Worm (Caenorhabditis elegans): ENCODE measurements around the gene ins-1.
A peak's percentile ranks its signal among the peaks of the same experiment; 100 is the strongest.

Gene ins-1

ce11 chrIV:10398244-10398643 is 38.3 kb upstream of the ins-1 start:
- TF ChIP-seq lsy-2 (tag; optimal IDR thresholded peaks at IDR 0.05) (peak in 1 of 2 experiments; percentile 6), sma-9 (GFP tag; optimal IDR thresholded peaks at IDR 0.05) (peak; percentile 13), sma-9 (tag; optimal IDR thresholded peaks at IDR 0.05) (no peak), peb-1 (tag; optimal IDR thresholded peaks at IDR 0.05) (no peak), unc-55 (GFP tag; optimal IDR thresholded peaks at IDR 0.05) (no peak), egl-27 (tag; optimal IDR thresholded peaks at IDR 0.05) (no peak), C34F6.9 (tag; optimal IDR thresholded peaks at IDR 0.05) (peak; percentile 15), nhr-129 (tag; optimal IDR thresholded peaks at IDR 0.05) (no peak), mdl-1 (tag; optimal IDR thresholded peaks at IDR 0.05) (no peak), aly-2 (tag; optimal IDR thresholded peaks at IDR 0.05) (no peak), sem-4 (tag; optimal IDR thresholded peaks at IDR 0.05) (peak; percentile 36), mbf-1 (tag; optimal IDR thresholded peaks at IDR 0.05) (no peak), lin-11 (tag; optimal IDR thresholded peaks at IDR 0.05) (no peak)

- TF ChIP-seq sem-4 (tag; optimal IDR thresholded peaks at IDR 0.05) (peak; percentile 52), elt-3 (tag; optimal IDR thresholded peaks at IDR 0.05) (no peak), nhr-77 (tag; optimal IDR thresholded peaks at IDR 0.05) (no peak), ama-1 (optimal IDR thresholded peaks at IDR 0.05) (no peak), nhr-23 (tag; optimal IDR thresholded peaks at IDR 0.05) (no peak), aly-2 (tag; optimal IDR thresholded peaks at IDR 0.05) (no peak), ZK546.5 (tag; optimal IDR thresholded peaks at IDR 0.05) (no peak), mab-5 (tag; optimal IDR thresholded peaks at IDR 0.05) (no peak), elt-1 (tag; optimal IDR thresholded peaks at IDR 0.05) (no peak), ztf-11 (tag; optimal IDR thresholded peaks at IDR 0.05) (no peak), mdl-1 (tag; optimal IDR thresholded peaks at IDR 0.05) (peak; percentile 32 to 35), ztf-4 (tag; optimal IDR thresholded peaks at IDR 0.05) (peak; percentile 18), unc-62 (GFP tag; optimal IDR thresholded peaks at IDR 0.05) (no peak), nhr-12 (tag; optimal IDR thresholded peaks at IDR 0.05) (no peak), ztf-1 (GFP tag; conservative IDR thresholded peaks at IDR 0.05) (no peak), sma-3 (GFP tag; optimal IDR thresholded peaks at IDR 0.05) (no peak), lin-13 (GFP tag; optimal IDR thresholded peaks at IDR 0.05) (peak; percentile 28), peb-1 (tag; optimal IDR thresholded peaks at IDR 0.05) (no peak), ceh-82 (tag; optimal IDR thresholded peaks at IDR 0.05) (no peak), lin-39 (tag; optimal IDR thresholded peaks at IDR 0.05) (no peak), fos-1 (tag; optimal IDR thresholded peaks at IDR 0.05) (peak; percentile 27), ceh-16 (tag; optimal IDR thresholded peaks at IDR 0.05) (no peak), unc-55 (GFP tag; optimal IDR thresholded peaks at IDR 0.05) (peak; percentile 67), F13H6.1 (tag; optimal IDR thresholded peaks at IDR 0.05) (peak; percentile 91), nhr-25 (tag; optimal IDR thresholded peaks at IDR 0.05) (no peak), nhr-10 (tag; optimal IDR thresholded peaks at IDR 0.05) (no peak), nhr-6 (tag; optimal IDR thresholded peaks at IDR 0.05) (peak; percentile 56), nhr-129 (tag; optimal IDR thresholded peaks at IDR 0.05) (peak; percentile 78), nhr-11 (tag; optimal IDR thresholded peaks at IDR 0.05) (no peak), gmeb-1 (tag; optimal IDR thresholded peaks at IDR 0.05) (no peak), sma-9 (GFP tag; optimal IDR thresholded peaks at IDR 0.05) (peak; percentile 82), sma-9 (tag; optimal IDR thresholded peaks at IDR 0.05) (no peak), skn-1 (tag; optimal IDR thresholded peaks at IDR 0.05) (no peak), Y55F3AM.14 (GFP tag; optimal IDR thresholded peaks at IDR 0.05) (peak; percentile 22), R02D3.7 (tag; optimal IDR thresholded peaks at IDR 0.05) (no peak), mbf-1 (tag; optimal IDR thresholded peaks at IDR 0.05) (no peak), crh-2 (tag; optimal IDR thresholded peaks at IDR 0.05) (peak; percentile 59), alr-1 (tag; optimal IDR thresholded peaks at IDR 0.05) (no peak), snpc-4 (tag; optimal IDR thresholded peaks at IDR 0.05) (peak; percentile 38), nhr-21 (tag; optimal IDR thresholded peaks at IDR 0.05) (peak; percentile 22), dmd-4 (tag; optimal IDR thresholded peaks at IDR 0.05) (no peak), lsy-2 (tag; optimal IDR thresholded peaks at IDR 0.05) (peak; percentile 25 to 62), egl-27 (tag; optimal IDR thresholded peaks at IDR 0.05) (peak; percentile 22), nhr-237 (tag; optimal IDR thresholded peaks at IDR 0.05) (no peak), C34F6.9 (tag; optimal IDR thresholded peaks at IDR 0.05) (peak; percentile 84), zag-1 (tag; optimal IDR thresholded peaks at IDR 0.05) (peak; percentile 85), unc-39 (tag; optimal IDR thresholded peaks at IDR 0.05) (no peak), lin-11 (tag; optimal IDR thresholded peaks at IDR 0.05) (peak; percentile 69), blmp-1 (tag; optimal IDR thresholded peaks at IDR 0.05; ENCODE audit: insufficient read depth) (no peak)
Measured at ce11 chrIV:10403193-10404058, 33.1 kb upstream of the ins-1 start, which contains the start of gene gpa-7. Gene gpa-7 (plus strand): TSS chrIV:10404008.
